Fruit fly (Drosophila melanogaster) whole organism: ENCODE measurements around the gene CG43156.

Source experiments
- CG8478 ChIP-seq: fragments of >200 bp; optimal IDR thresholded peaks from 2 replicates; lab custom pipeline; 2018; ENCODE audit warnings: inconsistent platforms
- Dll ChIP-seq: fragments of >200 bp; optimal IDR thresholded peaks from 2 replicates; lab custom pipeline; 2017
- EcR ChIP-seq, 2 experiments: fragments of >200 bp; optimal IDR thresholded peaks; 2 replicates each; lab custom pipeline; 2017; ENCODE audit warnings: missing biosample characterization in 2 of 2, missing genetic modification characterization in 2 of 2, missing genetic modification reagents in 2 of 2
- pan ChIP-seq: fragments of >200 bp; optimal IDR thresholded peaks from 2 replicates; lab custom pipeline; 2017
- psq ChIP-seq: fragments of >200 bp; optimal IDR thresholded peaks from 2 replicates; lab custom pipeline; 2017
- usp ChIP-seq: fragments of >200 bp; optimal IDR thresholded peaks from 2 replicates; lab custom pipeline; 2017; ENCODE audit warnings: missing biosample characterization, missing genetic modification characterization, mixed read lengths

The CG43156 gene

dm6 chrX:11875146-11875830, 31.4 kb downstream of the CG43156 start:
- TF ChIP-seq Dll (lab: Kevin White, UChicago): no peak

DNA sequence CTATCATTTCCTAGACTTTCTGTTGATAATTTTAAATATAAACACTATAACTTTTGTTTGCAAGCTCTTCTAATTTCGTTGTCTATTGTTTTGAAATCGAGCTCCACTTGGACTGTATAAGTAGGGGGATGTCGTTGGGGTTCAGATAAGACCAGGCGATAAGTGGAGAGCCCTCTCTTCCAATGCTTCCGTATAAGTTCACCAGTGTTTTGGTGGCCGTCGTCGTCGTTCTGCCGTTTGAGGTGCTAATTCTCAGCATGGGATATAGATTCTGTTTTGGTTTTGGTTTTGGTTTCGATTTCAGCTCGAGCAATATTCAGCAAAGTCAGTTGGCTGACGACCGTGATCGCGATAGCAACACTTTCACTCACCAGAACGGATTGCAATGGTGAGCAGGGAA, 33.6 kb downstream of the CG43156 start, which contains the start of gene CG15739:
Gene CG15739, plus strand, starts transcription at position 204 of the 400 bp plus-strand sequence.
- TF ChIP-seq psq (lab: Kevin White, UChicago): no peak
- no peak for TF ChIP-seq pan (lab: Kevin White, UChicago)
- no peak for TF ChIP-seq usp (GFP tag; lab: Kevin White, UChicago)
- no peak for TF ChIP-seq EcR (GFP tag; optimal IDR thresholded peaks at IDR 0.05; lab: Kevin White, UChicago)
- no peak for TF ChIP-seq Dll (lab: Kevin White, UChicago)
- TF ChIP-seq CG8478 (lab: Kevin White, UChicago): no peak

- TF ChIP-seq CG8478 (lab: Kevin White, UChicago) (no peak), usp (GFP tag; lab: Kevin White, UChicago) (no peak), Dll (lab: Kevin White, UChicago) (no peak), EcR (GFP tag; optimal IDR thresholded peaks at IDR 0.05; lab: Kevin White, UChicago) (no peak), pan (lab: Kevin White, UChicago) (no peak), psq (lab: Kevin White, UChicago) (no peak)
These were observed 34.2 kb downstream of the CG43156 start, which contains the start of gene BORCS5 for dm6 chrX:11872517-11872916. BORCS5 (minus strand) TSS chrX:11872779.

DNA sequence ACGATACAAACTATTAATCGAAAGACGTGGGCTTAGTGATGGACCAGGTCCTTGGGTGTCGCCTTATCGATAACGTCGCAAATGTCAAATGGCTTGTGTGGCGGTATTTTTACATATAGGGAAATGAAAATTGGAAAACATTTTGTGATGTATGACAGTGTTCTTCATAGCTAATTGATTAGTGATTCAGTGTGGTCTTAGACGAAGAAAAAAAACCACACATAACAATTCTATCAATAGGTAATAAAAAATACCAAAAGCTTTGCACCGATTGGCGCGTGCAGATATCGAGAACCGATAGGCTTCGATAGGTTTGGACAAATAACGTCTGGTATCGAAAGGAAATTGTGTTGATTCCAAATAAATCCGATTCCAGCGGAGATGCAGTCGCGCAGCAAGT, 37.8 kb downstream of the CG43156 start, which contains the start of the genes Nrd1 and CG1847:
Gene Nrd1, minus strand, starts transcription at position 28 of the 400 bp plus-strand sequence.
Gene CG1847, plus strand, starts transcription at position 305 of the 400 bp plus-strand sequence.
- TF ChIP-seq Dll (lab: Kevin White, UChicago) (no peak), EcR (GFP tag; optimal IDR thresholded peaks at IDR 0.05; lab: Kevin White, UChicago) (no peak), pan (lab: Kevin White, UChicago) (no peak), psq (lab: Kevin White, UChicago) (no peak), usp (GFP tag; lab: Kevin White, UChicago) (no peak), CG8478 (lab: Kevin White, UChicago) (no peak)

- TF ChIP-seq pan (lab: Kevin White, UChicago) (no peak), EcR (GFP tag; optimal IDR thresholded peaks at IDR 0.05; lab: Kevin White, UChicago) (no peak)
These were observed 48.2 kb downstream of the CG43156 start for dm6 chrX:11858439-11858813.

dm6 chrX:11857522-11858438, 48.9 kb downstream of the CG43156 start:
- TF ChIP-seq CG8478 (lab: Kevin White, UChicago) (no peak), pan (lab: Kevin White, UChicago) (no peak), Dll (lab: Kevin White, UChicago) (no peak), usp (GFP tag; lab: Kevin White, UChicago) (no peak), psq (lab: Kevin White, UChicago) (no peak), EcR (GFP tag; optimal IDR thresholded peaks at IDR 0.05; lab: Kevin White, UChicago) (no peak)

dm6 chrX:11856867-11857266, 49.8 kb downstream of the CG43156 start:
- TF ChIP-seq psq (lab: Kevin White, UChicago): no peak
- TF ChIP-seq pan (lab: Kevin White, UChicago): no peak
- TF ChIP-seq usp (GFP tag; lab: Kevin White, UChicago): no peak
- no peak for TF ChIP-seq CG8478 (lab: Kevin White, UChicago)
- TF ChIP-seq EcR (GFP tag; optimal IDR thresholded peaks at IDR 0.05; lab: Kevin White, UChicago): no peak
- TF ChIP-seq Dll (lab: Kevin White, UChicago): no peak
